Fruit fly (Drosophila melanogaster): ENCODE measurements around the gene ko.

ko gene

DNA sequence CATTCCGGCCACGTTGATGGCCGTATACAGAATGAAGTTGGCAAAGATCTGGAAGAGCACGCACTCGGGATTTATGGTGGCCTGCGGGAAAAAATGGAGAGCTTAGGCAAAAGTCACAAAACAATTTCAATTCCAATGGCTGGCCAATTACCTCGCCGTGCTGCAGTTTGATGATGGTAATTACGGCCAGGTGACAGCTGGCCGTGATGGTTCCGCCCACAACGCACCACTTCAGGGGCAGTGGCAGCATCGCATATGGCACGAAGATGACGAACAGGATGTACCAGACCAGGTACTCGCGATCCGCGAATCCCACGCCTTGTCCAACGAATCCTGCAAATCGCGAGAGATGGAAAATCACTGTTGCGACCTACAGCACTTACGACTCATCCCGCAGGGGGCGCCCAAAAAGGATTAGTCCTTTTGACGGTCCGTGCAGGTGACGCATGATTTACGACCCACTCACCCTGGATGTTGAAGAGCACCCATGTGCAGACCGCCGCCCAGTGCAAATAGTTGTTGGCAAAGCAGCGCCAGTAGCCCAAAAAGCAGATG is 15.0 kb upstream of the ko start:
- TF ChIP-seq zen (tag; optimal IDR thresholded peaks at IDR 0.05) (peak; percentile 86), Dip3 (GFP tag; optimal IDR thresholded peaks at IDR 0.05) (no peak), CG8478 (optimal IDR thresholded peaks at IDR 0.05) (peak; percentile 36), dpn (GFP tag; optimal IDR thresholded peaks at IDR 0.05) (no peak), CG9215 (GFP tag; IDR thresholded peaks at IDR 0.05) (no peak), CG15479 (GFP tag; optimal IDR thresholded peaks at IDR 0.05) (peak; percentile 62), tll (GFP tag; optimal IDR thresholded peaks at IDR 0.05) (peak in 1 of 2 experiments; percentile 69), Ets65A (GFP tag) (no peak), Mrtf (GFP tag; IDR thresholded peaks at IDR 0.05) (0 out of 3 replicates have a peak, but pooled peaks have one; percentile 5), twi (tag; optimal IDR thresholded peaks at IDR 0.05) (peak; percentile 54), cad (GFP tag; optimal IDR thresholded peaks at IDR 0.05) (peak; percentile 77), NK7.1 (GFP tag; optimal IDR thresholded peaks at IDR 0.05) (no peak), Ets97D (GFP tag; optimal IDR thresholded peaks at IDR 0.05) (no peak), D (optimal IDR thresholded peaks at IDR 0.05) (peak; percentile 9), D (GFP tag; optimal IDR thresholded peaks at IDR 0.05) (no peak), Asciz (GFP tag; optimal IDR thresholded peaks at IDR 0.05) (no peak)

DNA sequence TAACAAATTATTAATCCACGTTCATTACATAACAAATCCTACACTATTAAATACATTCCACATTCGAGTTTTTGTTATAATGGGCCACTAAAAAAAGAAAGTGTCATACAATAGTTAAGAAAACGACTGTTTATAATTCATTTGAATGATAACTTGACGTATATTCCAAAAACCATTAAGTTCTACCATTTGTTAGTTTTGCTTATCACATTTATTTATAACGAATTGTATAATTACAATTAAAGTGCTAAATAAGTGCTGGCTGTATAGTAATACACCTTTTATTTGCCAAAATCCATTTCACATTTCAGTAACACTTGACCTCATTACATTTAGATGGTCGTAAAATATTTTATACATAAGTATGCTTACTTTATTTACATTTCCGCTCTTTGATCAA is 5.3 kb upstream of the ko start, which contains the start of gene CG10565:
CG10565 (minus strand) TSS at position 101 of the 400 bp plus-strand sequence.
- TF ChIP-seq Doc3 (GFP tag; IDR thresholded peaks at IDR 0.05; ENCODE audit: partially characterized antibody): 0 out of 3 replicates have a peak, but pooled peaks have one; percentile 5
- TF ChIP-seq CG9817 (tag; optimal IDR thresholded peaks at IDR 0.05): no peak

DNA sequence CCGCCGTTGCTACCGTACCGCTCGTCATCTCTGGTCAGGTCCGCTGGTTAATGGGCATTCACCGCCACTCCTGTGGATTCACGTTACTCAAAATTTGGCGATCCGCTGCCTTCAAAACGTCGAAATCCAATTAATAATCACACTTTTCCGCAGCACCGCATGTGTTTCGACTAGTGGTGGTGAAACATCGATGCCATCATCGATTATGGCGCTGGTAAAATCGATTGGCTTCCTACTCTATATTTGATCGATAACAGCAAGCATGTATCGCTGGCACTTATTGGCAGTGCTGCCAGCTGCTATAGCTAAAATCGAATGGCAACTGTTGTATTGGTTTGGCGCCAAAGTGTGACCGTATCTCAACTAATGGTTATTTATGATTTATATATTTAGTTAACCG is 4.9 kb upstream of the ko start:
- TF ChIP-seq Rx (GFP tag; IDR thresholded peaks at IDR 0.05): no peak
- no peak for TF ChIP-seq seq (GFP tag; IDR thresholded peaks at IDR 0.05)
- TF ChIP-seq CG18262 (tag; optimal IDR thresholded peaks at IDR 0.05): no peak
- TF ChIP-seq Eip74EF (GFP tag; optimal IDR thresholded peaks at IDR 0.05): no peak
- TF ChIP-seq CG1832 (GFP tag; optimal IDR thresholded peaks at IDR 0.05): no peak
- TF ChIP-seq CG16813 (GFP tag; IDR thresholded peaks at IDR 0.05; ENCODE audit: partially characterized antibody): peak; percentile 91
- TF ChIP-seq Ets65A (GFP tag): peak; percentile 66
- peak; percentile 49 for TF ChIP-seq row (GFP tag; IDR thresholded peaks at IDR 0.05)
- no peak for TF ChIP-seq dati (GFP tag; IDR thresholded peaks at IDR 0.05)
- no peak for TF ChIP-seq cg (GFP tag; optimal IDR thresholded peaks at IDR 0.05)
- no peak for TF ChIP-seq CG15073 (GFP tag; optimal IDR thresholded peaks at IDR 0.05)
- no peak for TF ChIP-seq Nf-YA (GFP tag; IDR thresholded peaks at IDR 0.05)
- no peak for TF ChIP-seq gce (GFP tag; IDR thresholded peaks at IDR 0.05)
- TF ChIP-seq al (GFP tag; IDR thresholded peaks at IDR 0.05): no peak
- peak; percentile 24; the same call in 1 of the 2 replicates for TF ChIP-seq sob (GFP tag; IDR thresholded peaks at IDR 0.05)
- TF ChIP-seq Xbp1 (GFP tag; optimal IDR thresholded peaks at IDR 0.05): peak; percentile 22
- TF ChIP-seq CG11560 (tag; IDR thresholded peaks at IDR 0.05): peak; percentile 81; the same call in 2 of the 3 replicates
- TF ChIP-seq Bdp1 (GFP tag; optimal IDR thresholded peaks at IDR 0.05): peak; percentile 14
- TF ChIP-seq CG10147 (GFP tag; optimal IDR thresholded peaks at IDR 0.05): peak; percentile 8
- TF ChIP-seq D (optimal IDR thresholded peaks at IDR 0.05): no peak
- no peak for TF ChIP-seq D (GFP tag; optimal IDR thresholded peaks at IDR 0.05)
- TF ChIP-seq CG2678 (tag; optimal IDR thresholded peaks at IDR 0.05): no peak
- TF ChIP-seq ewg (GFP tag; optimal IDR thresholded peaks at IDR 0.05): no peak
- no peak for TF ChIP-seq pan (optimal IDR thresholded peaks at IDR 0.05)
- TF ChIP-seq pan (GFP tag; optimal IDR thresholded peaks at IDR 0.05 in 1 of 2, IDR thresholded peaks at IDR 0.05 in 1 of 2): no peak
- peak; percentile 51 for TF ChIP-seq CG13624 (GFP tag; optimal IDR thresholded peaks at IDR 0.05)
- peak; percentile 8 for TF ChIP-seq CG34376 (GFP tag; optimal IDR thresholded peaks at IDR 0.05)
- no peak for TF ChIP-seq CG12942 (GFP tag; optimal IDR thresholded peaks at IDR 0.05)
- TF ChIP-seq H2.0 (GFP tag; IDR thresholded peaks at IDR 0.05): no peak
- TF ChIP-seq Chrac-16 (GFP tag; optimal IDR thresholded peaks at IDR 0.05): no peak
- TF ChIP-seq Pdp1 (GFP tag; optimal IDR thresholded peaks at IDR 0.05): peak in 1 of 2 experiments; percentile 79
- no peak for TF ChIP-seq CG30431 (GFP tag; optimal IDR thresholded peaks at IDR 0.05)
- peak; percentile 87 for TF ChIP-seq Ets97D (GFP tag; optimal IDR thresholded peaks at IDR 0.05)
- peak; percentile 20 for TF ChIP-seq Side (GFP tag; optimal IDR thresholded peaks at IDR 0.05)
